Worm (Caenorhabditis elegans): ENCODE data around the gene cec-4.

DNA sequence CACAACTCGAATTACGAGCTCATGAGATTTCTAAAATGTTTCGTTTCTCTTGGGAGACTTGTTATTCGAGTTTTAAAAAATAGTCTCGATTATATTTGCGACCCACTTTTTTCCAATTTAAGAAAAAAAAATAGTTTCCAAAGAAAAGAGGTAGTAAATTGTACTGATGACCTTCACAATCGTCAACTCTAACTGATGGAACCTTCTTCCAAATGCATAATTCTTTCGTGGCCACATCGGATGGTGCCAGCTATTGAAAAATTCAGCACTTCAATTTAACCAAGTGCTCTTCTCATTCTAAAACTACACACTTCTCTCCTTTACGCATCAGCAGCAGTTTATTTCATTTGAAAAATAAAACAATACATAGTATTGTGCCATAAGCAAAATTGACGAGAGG, 31.9 kb upstream of the cec-4 start:
- TF ChIP-seq ZK546.5 (tag; optimal IDR thresholded peaks at IDR 0.05) (no peak), nhr-25 (tag; optimal IDR thresholded peaks at IDR 0.05) (no peak), zag-1 (tag; optimal IDR thresholded peaks at IDR 0.05) (no peak), peb-1 (tag; optimal IDR thresholded peaks at IDR 0.05) (no peak), mdl-1 (tag; optimal IDR thresholded peaks at IDR 0.05) (no peak), unc-62 (GFP tag; optimal IDR thresholded peaks at IDR 0.05) (no peak), lin-39 (tag; optimal IDR thresholded peaks at IDR 0.05) (no peak)
